Worm (Caenorhabditis elegans) whole organism, L1 larva: Measurements from ENCODE around the gene nhr-46.

Source experiments
- C04F5.9 ChIP-seq: sonication (generic microtip); optimal IDR thresholded peaks from 2 replicates; lab custom pipeline; 2016; ENCODE audit warnings: missing genetic modification characterization, missing compliant biosample characterization
- C16A3.4 ChIP-seq: fragments of 150-350 bp; optimal IDR thresholded peaks from 2 replicates; lab custom pipeline; 2014; ENCODE audit warnings: missing biosample characterization, missing genetic modification characterization
- F16B12.6 ChIP-seq: fragments of 150-350 bp; optimal IDR thresholded peaks from 2 replicates; lab custom pipeline; 2014; ENCODE audit warnings: missing biosample characterization, missing genetic modification characterization
- Y116A8C.19 ChIP-seq: sonication (generic microtip); optimal IDR thresholded peaks from 2 replicates; lab custom pipeline; 2016; ENCODE audit warnings: missing compliant biosample characterization, missing genetic modification characterization, borderline replicate concordance
- aha-1 ChIP-seq: fragments of 150-350 bp; optimal IDR thresholded peaks from 2 replicates; lab custom pipeline; 2014; ENCODE audit warnings: missing biosample characterization, missing genetic modification characterization
- ama-1 ChIP-seq: fragments of 150-350 bp; optimal IDR thresholded peaks from 2 replicates; lab custom pipeline; 2014
- blmp-1 ChIP-seq: fragments of 150-350 bp; optimal IDR thresholded peaks from 2 replicates; lab custom pipeline; 2014; ENCODE audit warnings: missing biosample characterization, missing genetic modification characterization
- ceh-88 ChIP-seq: fragments of 200-800 bp; sonication (Bioruptor generic); IDR thresholded peaks from 2 replicates; pipeline ENCODE4 v1.3.6; 2022; ENCODE audit warnings: missing genetic modification characterization, missing compliant biosample characterization
- ceh-90 ChIP-seq: sonication (generic microtip); optimal IDR thresholded peaks from 2 replicates; lab custom pipeline; 2016; ENCODE audit warnings: missing genetic modification characterization, missing compliant biosample characterization
- dpl-1 ChIP-seq, 3 experiments: fragments of 150-350 bp in 2 of 3; sonication (generic microtip) in 1 of 3; optimal IDR thresholded peaks; 2 replicates each; lab custom pipeline; 2014 to 2017; ENCODE audit warnings: missing biosample characterization in 3 of 3, missing genetic modification characterization in 3 of 3, missing genetic modification reagents in 3 of 3
- dsc-1 ChIP-seq: sonication (generic microtip); optimal IDR thresholded peaks from 2 replicates; lab custom pipeline; 2016; ENCODE audit warnings: mild to moderate bottlenecking, missing genetic modification characterization, missing compliant biosample characterization
- efl-3 ChIP-seq: fragments of 200-800 bp; sonication (Bioruptor generic); optimal IDR thresholded peaks from 2 replicates; lab custom pipeline; 2018; ENCODE audit warnings: mild to moderate bottlenecking, missing genetic modification characterization, missing compliant biosample characterization
- elt-2 ChIP-seq: sonication (generic microtip); optimal IDR thresholded peaks from 2 replicates; lab custom pipeline; 2016; ENCODE audit warnings: missing genetic modification characterization, mild to moderate bottlenecking, inconsistent platforms, missing compliant biosample characterization, missing genetic modification reagents
- elt-3 ChIP-seq, 6 experiments: fragments of 150-350 bp in 1 of 6; sonication (generic microtip); optimal IDR thresholded peaks; 2 replicates each; lab custom pipeline; 2017 to 2018; ENCODE audit warnings: missing biosample characterization in 6 of 6, missing genetic modification characterization in 6 of 6, inconsistent platforms in 1 of 6
- fkh-8 ChIP-seq: sonication (generic microtip); optimal IDR thresholded peaks from 2 replicates; lab custom pipeline; 2016; ENCODE audit warnings: mild to moderate bottlenecking, missing genetic modification characterization, missing compliant biosample characterization
- grh-1 ChIP-seq: fragments of 200-800 bp; sonication (Bioruptor generic); IDR thresholded peaks from 2 replicates; pipeline ENCODE4 v1.3.6; 2022; ENCODE audit warnings: missing genetic modification reagents, missing genetic modification characterization, missing compliant biosample characterization
- lin-14 ChIP-seq: fragments of 200-800 bp; sonication (Bioruptor generic); optimal IDR thresholded peaks from 2 replicates; lab custom pipeline; 2018; ENCODE audit warnings: mild to moderate bottlenecking, missing genetic modification characterization, moderate library complexity, missing compliant biosample characterization
- lin-15B ChIP-seq: fragments of 150-350 bp; sonication (generic microtip); optimal IDR thresholded peaks from 3 replicates; lab custom pipeline; 2014; ENCODE audit warnings: missing biosample characterization, missing genetic modification characterization
- lsy-2 ChIP-seq, 2 experiments: fragments of 150-350 bp; optimal IDR thresholded peaks; 2 replicates each; lab custom pipeline; 2014; ENCODE audit warnings: missing biosample characterization in 2 of 2, missing genetic modification characterization in 2 of 2
- mab-9 ChIP-seq: fragments of 200-800 bp; sonication (Bioruptor generic); IDR thresholded peaks from 2 replicates; pipeline ENCODE4 v1.3.6; 2022; ENCODE audit warnings: missing genetic modification reagents, missing genetic modification characterization, missing compliant biosample characterization
- mef-2 ChIP-seq: fragments of 150-350 bp; optimal IDR thresholded peaks from 2 replicates; lab custom pipeline; 2014; ENCODE audit warnings: missing biosample characterization, missing genetic modification characterization
- mep-1 ChIP-seq: fragments of 150-350 bp; optimal IDR thresholded peaks from 2 replicates; lab custom pipeline; 2014; ENCODE audit warnings: missing biosample characterization, missing genetic modification characterization
- nhr-12 ChIP-seq: sonication (generic microtip); optimal IDR thresholded peaks from 2 replicates; lab custom pipeline; 2017; ENCODE audit warnings: missing biosample characterization, missing genetic modification characterization
- nhr-19 ChIP-seq: fragments of 200-800 bp; sonication (Bioruptor generic); conservative IDR thresholded peaks from 2 replicates; pipeline ENCODE4 v1.3.6; 2022; ENCODE audit warnings: missing genetic modification characterization, missing compliant biosample characterization
- nhr-237 ChIP-seq: fragments of 150-350 bp; optimal IDR thresholded peaks from 2 replicates; lab custom pipeline; 2014; ENCODE audit warnings: missing biosample characterization, missing genetic modification characterization
- nhr-76 ChIP-seq: sonication (generic microtip); optimal IDR thresholded peaks from 2 replicates; lab custom pipeline; 2017; ENCODE audit warnings: missing biosample characterization, missing genetic modification characterization
- nhr-77 ChIP-seq: fragments of 150-350 bp; optimal IDR thresholded peaks from 2 replicates; lab custom pipeline; 2014; ENCODE audit warnings: missing biosample characterization, missing genetic modification characterization
- nhr-84 ChIP-seq: sonication (generic microtip); optimal IDR thresholded peaks from 2 replicates; lab custom pipeline; 2017; ENCODE audit warnings: missing biosample characterization, missing genetic modification characterization
- nhr-85 ChIP-seq: sonication (generic microtip); peaks from one replicate; lab custom pipeline; 2016; ENCODE audit warnings: missing genetic modification characterization, inconsistent platforms, missing compliant biosample characterization
- nhr-90 ChIP-seq: sonication (generic microtip); optimal IDR thresholded peaks from 2 replicates; lab custom pipeline; 2016; ENCODE audit warnings: mild to moderate bottlenecking, missing genetic modification characterization, missing compliant biosample characterization; ENCODE audit not compliant: poor library complexity
- rnt-1 ChIP-seq: sonication (generic microtip); optimal IDR thresholded peaks from 2 replicates; lab custom pipeline; 2016; ENCODE audit warnings: mild to moderate bottlenecking, missing genetic modification characterization, moderate library complexity, missing compliant biosample characterization
- sox-4 ChIP-seq: sonication (generic microtip); optimal IDR thresholded peaks from 2 replicates; lab custom pipeline; 2016; ENCODE audit warnings: missing genetic modification characterization, missing compliant biosample characterization
- sptf-1 ChIP-seq: fragments of 150-350 bp; optimal IDR thresholded peaks from 2 replicates; lab custom pipeline; 2014; ENCODE audit warnings: missing biosample characterization, missing genetic modification characterization
- tbx-2 ChIP-seq: sonication (generic microtip); optimal IDR thresholded peaks from 2 replicates; lab custom pipeline; 2016; ENCODE audit warnings: missing genetic modification characterization, missing compliant biosample characterization
- unc-62 ChIP-seq: fragments of 150-350 bp; optimal IDR thresholded peaks from 2 replicates; lab custom pipeline; 2014; ENCODE audit warnings: missing biosample characterization, missing genetic modification reagents, missing genetic modification characterization
- unc-86 ChIP-seq: sonication (generic microtip); optimal IDR thresholded peaks from 2 replicates; lab custom pipeline; 2016; ENCODE audit warnings: missing genetic modification characterization, missing compliant biosample characterization
- unc-98 ChIP-seq: fragments of 200-800 bp; sonication (Bioruptor generic); IDR thresholded peaks from 2 replicates; pipeline ENCODE4 v1.3.6; 2022; ENCODE audit warnings: missing genetic modification characterization, missing compliant biosample characterization
- vab-15 ChIP-seq: sonication (generic microtip); optimal IDR thresholded peaks from 2 replicates; lab custom pipeline; 2017; ENCODE audit warnings: missing genotype, mild to moderate bottlenecking, missing genetic modification characterization, missing compliant biosample characterization

nhr-46 gene

ce11 chrIV:5762770-5763169 is 5.1 kb upstream of the nhr-46 start (continued):
- TF ChIP-seq sptf-1 (tag; lab: Kevin White, UChicago) (no peak), sox-4 (tag; lab: Kevin White, UChicago) (no peak), unc-98 (GFP tag; lab: Robert Waterston, UW) (no peak), ceh-88 (GFP tag; lab: Robert Waterston, UW) (no peak), ceh-90 (no peak), unc-86 (tag; lab: Kevin White, UChicago) (no peak), lin-14 (GFP tag; lab: Kevin White, UChicago) (peak; percentile 41), C04F5.9 (tag; lab: Kevin White, UChicago) (no peak), nhr-77 (tag; lab: Kevin White, UChicago) (no peak), Y116A8C.19 (tag; lab: Kevin White, UChicago) (no peak), dsc-1 (tag; lab: Kevin White, UChicago) (no peak), vab-15 (no peak), lin-15B (tag; lab: Kevin White, UChicago) (no peak), tbx-2 (no peak), mep-1 (tag; lab: Kevin White, UChicago) (no peak), aha-1 (no peak), efl-3 (GFP tag; lab: Kevin White, UChicago) (no peak), lsy-2 (tag; optimal IDR thresholded peaks at IDR 0.05; lab: Kevin White, UChicago) (no peak), ama-1 (lab: Kevin White, UChicago) (no peak), nhr-12 (no peak), F16B12.6 (no peak), dpl-1 (GFP tag; optimal IDR thresholded peaks at IDR 0.05; lab: Kevin White, UChicago) (no peak), rnt-1 (tag; lab: Kevin White, UChicago) (no peak), nhr-76 (tag; lab: Kevin White, UChicago) (no peak), unc-62 (GFP tag; lab: Kevin White, UChicago) (no peak), grh-1 (GFP tag; lab: Robert Waterston, UW) (peak; percentile 32; the same call in 1 of the 2 replicates), elt-2 (peak; percentile 43), nhr-237 (tag; lab: Kevin White, UChicago) (no peak), fkh-8 (tag; lab: Kevin White, UChicago) (no peak), nhr-90 (tag; lab: Kevin White, UChicago) (peak; percentile 36), nhr-19 (GFP tag; lab: Robert Waterston, UW) (peak; percentile 36)

ce11 chrIV:5761211-5761907 is 3.7 kb upstream of the nhr-46 start:
- TF ChIP-seq tbx-2: no peak
- no peak for TF ChIP-seq mef-2 (tag; lab: Kevin White, UChicago)
- TF ChIP-seq blmp-1 (tag; lab: Kevin White, UChicago): peak; percentile 13
- TF ChIP-seq nhr-12: no peak

ce11 chrIV:5760656-5761055 is 3.0 kb upstream of the nhr-46 start:
- TF ChIP-seq elt-3 (tag; optimal IDR thresholded peaks at IDR 0.05; lab: Kevin White, UChicago) (no peak), blmp-1 (tag; lab: Kevin White, UChicago) (no peak), efl-3 (GFP tag; lab: Kevin White, UChicago) (no peak), nhr-84 (tag; lab: Kevin White, UChicago) (no peak), C16A3.4 (no peak), nhr-19 (GFP tag; lab: Robert Waterston, UW) (no peak)

ce11 chrIV:5758695-5759094 is 1.0 kb upstream of the nhr-46 start:
- TF ChIP-seq blmp-1 (tag; lab: Kevin White, UChicago) (peak; percentile 13), mab-9 (GFP tag; lab: Robert Waterston, UW) (no peak), nhr-85 (tag; lab: Kevin White, UChicago) (peak; percentile 70)
- TF ChIP-seq, all 84 proteins: peak for 2
